Worm (Caenorhabditis elegans) whole organism, L1 larva: ENCODE measurements around the gene T01D3.3.

Experiments used
- aly-2 ChIP-seq: fragments of 150-350 bp; optimal IDR thresholded peaks from 2 replicates; lab custom pipeline; 2014; ENCODE audit warnings: missing biosample characterization, missing genetic modification characterization
- blmp-1 ChIP-seq: fragments of 150-350 bp; optimal IDR thresholded peaks from 2 replicates; lab custom pipeline; 2014; ENCODE audit warnings: missing biosample characterization, missing genetic modification characterization
- fkh-8 ChIP-seq: sonication (generic microtip); optimal IDR thresholded peaks from 2 replicates; lab custom pipeline; 2016; ENCODE audit warnings: mild to moderate bottlenecking, missing genetic modification characterization, missing compliant biosample characterization
- mep-1 ChIP-seq: fragments of 150-350 bp; optimal IDR thresholded peaks from 2 replicates; lab custom pipeline; 2014; ENCODE audit warnings: missing biosample characterization, missing genetic modification characterization
- nhr-20 ChIP-seq: sonication (generic microtip); optimal IDR thresholded peaks from 2 replicates; lab custom pipeline; 2016; ENCODE audit warnings: mild to moderate bottlenecking, missing genetic modification characterization, missing compliant biosample characterization
- pqm-1 ChIP-seq: sonication (generic microtip); optimal IDR thresholded peaks from 3 replicates; lab custom pipeline; 2017; ENCODE audit warnings: missing biosample characterization, missing genetic modification characterization
- skn-1 ChIP-seq: fragments of 150-350 bp; optimal IDR thresholded peaks from 2 replicates; lab custom pipeline; 2014; ENCODE audit warnings: missing biosample characterization, missing genetic modification characterization
- tbx-2 ChIP-seq: sonication (generic microtip); optimal IDR thresholded peaks from 2 replicates; lab custom pipeline; 2016; ENCODE audit warnings: missing genetic modification characterization, missing compliant biosample characterization
- unc-30 ChIP-seq: sonication (generic microtip); optimal IDR thresholded peaks from 2 replicates; lab custom pipeline; 2017; ENCODE audit warnings: missing biosample characterization, missing genetic modification characterization
- zag-1 ChIP-seq: fragments of 150-350 bp; optimal IDR thresholded peaks from 2 replicates; lab custom pipeline; 2014; ENCODE audit warnings: missing biosample characterization, missing genetic modification characterization

DNA sequence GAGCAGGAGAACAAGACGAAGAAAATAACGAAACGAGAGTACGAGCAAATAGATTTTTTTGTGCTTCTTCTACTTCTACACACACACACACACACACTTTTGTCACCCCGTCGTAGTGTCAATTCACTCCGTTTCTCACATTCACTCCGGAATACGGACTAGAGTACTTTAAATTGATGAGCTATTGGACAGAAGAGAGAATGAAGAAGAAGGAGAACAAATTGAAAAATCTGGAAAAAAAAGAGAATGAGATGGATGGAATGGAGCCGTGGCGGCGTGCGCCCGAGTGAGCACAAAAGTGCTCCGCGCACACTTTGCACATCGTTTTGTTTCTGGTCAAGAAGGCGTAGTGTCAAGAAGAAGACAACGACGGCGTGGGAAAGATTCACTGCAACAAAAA lies 16.6 kb upstream of the T01D3.3 start:
- TF ChIP-seq tbx-2 (no peak), unc-30 (tag; lab: Kevin White, UChicago) (no peak), zag-1 (no peak), nhr-20 (no peak), fkh-8 (tag; lab: Kevin White, UChicago) (no peak), skn-1 (tag; lab: Kevin White, UChicago) (no peak), blmp-1 (tag; lab: Kevin White, UChicago) (no peak), aly-2 (no peak), mep-1 (tag; lab: Kevin White, UChicago) (no peak), pqm-1 (tag; lab: Kevin White, UChicago) (no peak)
